Fruit fly (Drosophila melanogaster): ENCODE measurements around the gene r-l.

The r-l gene

dm6 chr3R:21065010-21065695, 8.0 kb downstream of the r-l start, which contains the start of gene AnxB9 (continued):
- TF ChIP-seq esn (GFP tag; optimal IDR thresholded peaks at IDR 0.05) (peak; percentile 60), Sox102F (GFP tag; optimal IDR thresholded peaks at IDR 0.05) (no peak), fd85E (GFP tag; optimal IDR thresholded peaks at IDR 0.05) (no peak), ss (GFP tag; optimal IDR thresholded peaks at IDR 0.05) (peak; percentile 24 to 58), acj6 (GFP tag; optimal IDR thresholded peaks at IDR 0.05) (no peak), achi (GFP tag; optimal IDR thresholded peaks at IDR 0.05) (peak; percentile 36), CG8319 (GFP tag; optimal IDR thresholded peaks at IDR 0.05) (no peak), Hr39 (GFP tag; optimal IDR thresholded peaks at IDR 0.05) (no peak), CG8119 (GFP tag; IDR thresholded peaks at IDR 0.05) (peak; percentile 29; the same call in 1 of the 3 replicates), CG4318 (GFP tag; optimal IDR thresholded peaks at IDR 0.05) (no peak), Blimp-1 (GFP tag; optimal IDR thresholded peaks at IDR 0.05) (no peak), svp (GFP tag) (peak; percentile 46), pdm3 (GFP tag; optimal IDR thresholded peaks at IDR 0.05) (no peak), CG8632 (GFP tag; optimal IDR thresholded peaks at IDR 0.05) (peak; percentile 10), Lpt (GFP tag; optimal IDR thresholded peaks at IDR 0.05) (no peak), eg (GFP tag; IDR thresholded peaks at IDR 0.05) (peak; percentile 57; the same call in 2 of the 3 replicates), dsx (GFP tag; optimal IDR thresholded peaks at IDR 0.05; ENCODE audit: poor library complexity, severe bottlenecking) (peak; percentile 58), CG1621 (tag; optimal IDR thresholded peaks at IDR 0.05) (no peak), CG6854 (GFP tag; optimal IDR thresholded peaks at IDR 0.05) (peak; percentile 80)

dm6 chr3R:21064000-21064924, 8.9 kb downstream of the r-l start, which contains the start of gene Cortactin:
Gene Cortactin (minus strand): TSS chr3R:21064471.
- TF ChIP-seq svp (GFP tag): peak; percentile 62
- TF ChIP-seq CG3919 (GFP tag; optimal IDR thresholded peaks at IDR 0.05): peak; percentile 1
- no peak for TF ChIP-seq CG6808 (GFP tag; optimal IDR thresholded peaks at IDR 0.05)
- TF ChIP-seq CG34406 (GFP tag; optimal IDR thresholded peaks at IDR 0.05): no peak
- peak in 1 of 2 experiments; percentile 13 for TF ChIP-seq ss (GFP tag; optimal IDR thresholded peaks at IDR 0.05)
- peak; percentile 2 for TF ChIP-seq Sox14 (GFP tag; optimal IDR thresholded peaks at IDR 0.05)
- peak; percentile 15 for TF ChIP-seq Eip78C (GFP tag)

dm6 chr3R:21063433-21063832, 9.7 kb downstream of the r-l start:
- TF ChIP-seq Hr39 (GFP tag; optimal IDR thresholded peaks at IDR 0.05) (no peak), CG8632 (GFP tag; optimal IDR thresholded peaks at IDR 0.05) (no peak), dac (GFP tag; optimal IDR thresholded peaks at IDR 0.05) (no peak), lz (GFP tag; optimal IDR thresholded peaks at IDR 0.05) (no peak), spab (GFP tag; optimal IDR thresholded peaks at IDR 0.05) (no peak), vri (GFP tag; optimal IDR thresholded peaks at IDR 0.05) (no peak), Lpt (GFP tag; optimal IDR thresholded peaks at IDR 0.05) (no peak), CG8319 (GFP tag; optimal IDR thresholded peaks at IDR 0.05) (no peak), CG15336 (GFP tag; IDR thresholded peaks at IDR 0.05) (no peak)

- peak; percentile 78 for TF ChIP-seq Eip78C (GFP tag)
- TF ChIP-seq CG3032 (tag; optimal IDR thresholded peaks at IDR 0.05): peak; percentile 6
- TF ChIP-seq CG6163 (GFP tag; IDR thresholded peaks at IDR 0.05): no peak
- TF ChIP-seq CG1621 (tag; optimal IDR thresholded peaks at IDR 0.05): peak; percentile 25
- TF ChIP-seq lz (GFP tag; optimal IDR thresholded peaks at IDR 0.05): no peak
- TF ChIP-seq CG11762 (GFP tag; optimal IDR thresholded peaks at IDR 0.05; ENCODE audit: insufficient read depth): no peak
- TF ChIP-seq CG6808 (GFP tag; optimal IDR thresholded peaks at IDR 0.05): no peak
- TF ChIP-seq CG4318 (GFP tag; optimal IDR thresholded peaks at IDR 0.05): no peak
- TF ChIP-seq Eip93F (GFP tag; optimal IDR thresholded peaks at IDR 0.05): no peak
- peak; percentile 68 for TF ChIP-seq svp (GFP tag)
- peak; percentile 51 for TF ChIP-seq Sox14 (GFP tag; optimal IDR thresholded peaks at IDR 0.05)
- no peak for TF ChIP-seq CG11902 (GFP tag; optimal IDR thresholded peaks at IDR 0.05)
- no peak for TF ChIP-seq CG3919 (GFP tag; optimal IDR thresholded peaks at IDR 0.05)
- TF ChIP-seq dac (GFP tag; optimal IDR thresholded peaks at IDR 0.05): no peak
- no peak for TF ChIP-seq fd59A (GFP tag; optimal IDR thresholded peaks at IDR 0.05)
- no peak for TF ChIP-seq CG7368 (GFP tag; optimal IDR thresholded peaks at IDR 0.05)
- no peak for TF ChIP-seq Hr4 (GFP tag; optimal IDR thresholded peaks at IDR 0.05)
- peak; percentile 9 for TF ChIP-seq vri (GFP tag; optimal IDR thresholded peaks at IDR 0.05)
- TF ChIP-seq fkh (GFP tag; optimal IDR thresholded peaks at IDR 0.05): no peak
- no peak for TF ChIP-seq acj6 (GFP tag; optimal IDR thresholded peaks at IDR 0.05)
- no peak for TF ChIP-seq CG6792 (GFP tag; optimal IDR thresholded peaks at IDR 0.05)
Observed at dm6 chr3R:21060430-21061245, 12.5 kb downstream of the r-l start, which contains the start of gene Mvl. Gene Mvl (minus strand): TSS chr3R:21060800.

Measured in whole organism, prepupa.